Fruit fly (Drosophila melanogaster): Measurements from ENCODE around the gene vri.

vri gene

dm6 chr2L:5288721-5289120 is at the start of gene vri:
Gene vri, plus strand, starts transcription at chr2L:5288944.
- TF ChIP-seq CG9139 (GFP tag; optimal IDR thresholded peaks at IDR 0.05): no peak
- no peak for TF ChIP-seq Eip78C (GFP tag)
- no peak for TF ChIP-seq Sox14 (GFP tag; optimal IDR thresholded peaks at IDR 0.05)
- no peak for TF ChIP-seq CG6792 (GFP tag; optimal IDR thresholded peaks at IDR 0.05)
- TF ChIP-seq Ets96B (tag; optimal IDR thresholded peaks at IDR 0.05): no peak
- no peak for TF ChIP-seq CG10631 (GFP tag; optimal IDR thresholded peaks at IDR 0.05)
- no peak for TF ChIP-seq CG6276 (GFP tag; optimal IDR thresholded peaks at IDR 0.05)
- no peak for TF ChIP-seq fkh (GFP tag; optimal IDR thresholded peaks at IDR 0.05)
- no peak for TF ChIP-seq Hr39 (GFP tag; optimal IDR thresholded peaks at IDR 0.05)
- no peak for TF ChIP-seq CG34406 (GFP tag; optimal IDR thresholded peaks at IDR 0.05)
- no peak for TF ChIP-seq Smox (GFP tag; optimal IDR thresholded peaks at IDR 0.05)
- no peak for TF ChIP-seq CG8632 (GFP tag; optimal IDR thresholded peaks at IDR 0.05)
- no peak for TF ChIP-seq Gug (GFP tag; IDR thresholded peaks at IDR 0.05)
- no peak for TF ChIP-seq CG8119 (GFP tag; IDR thresholded peaks at IDR 0.05)
- no peak for TF ChIP-seq CG3032 (tag; optimal IDR thresholded peaks at IDR 0.05)

dm6 chr2L:5239433-5240278 is 49.1 kb upstream of the vri start:
- TF ChIP-seq fkh (GFP tag; optimal IDR thresholded peaks at IDR 0.05) (peak; percentile 69), CG15336 (GFP tag; IDR thresholded peaks at IDR 0.05) (no peak), Eip78C (GFP tag) (peak; percentile 33), svp (GFP tag) (peak; percentile 1)

DNA sequence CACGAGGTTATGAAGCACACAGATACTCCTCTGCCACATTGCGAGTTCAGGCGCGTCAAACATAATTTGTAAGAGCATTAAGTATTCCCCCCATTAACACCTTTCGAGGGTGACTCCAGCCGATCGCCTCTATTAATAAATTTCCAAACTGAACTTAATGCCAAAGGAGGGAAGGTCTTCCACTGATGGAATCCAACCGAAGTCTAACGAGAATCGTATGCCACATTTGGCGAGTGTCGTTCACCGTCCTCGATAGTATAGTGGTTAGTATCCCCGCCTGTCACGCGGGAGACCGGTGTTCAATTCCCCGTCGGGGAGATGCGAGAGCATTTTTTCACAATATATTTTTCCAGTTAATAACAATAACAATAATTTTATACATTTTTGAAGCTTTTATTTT is 48.2 kb upstream of the vri start:
- no peak for TF ChIP-seq svp (GFP tag)
- no peak for TF ChIP-seq CG6276 (GFP tag; optimal IDR thresholded peaks at IDR 0.05)
- no peak for TF ChIP-seq CG1621 (tag; optimal IDR thresholded peaks at IDR 0.05)
- TF ChIP-seq vri (GFP tag; optimal IDR thresholded peaks at IDR 0.05): no peak
- TF ChIP-seq CG15336 (GFP tag; IDR thresholded peaks at IDR 0.05): no peak

dm6 chr2L:5242194-5242914 is 46.4 kb upstream of the vri start:
- no peak for TF ChIP-seq Eip93F (GFP tag; optimal IDR thresholded peaks at IDR 0.05)
- peak; percentile 9 for TF ChIP-seq Sox14 (GFP tag; optimal IDR thresholded peaks at IDR 0.05)
- TF ChIP-seq vri (GFP tag; optimal IDR thresholded peaks at IDR 0.05): peak; percentile 91
- TF ChIP-seq CG6276 (GFP tag; optimal IDR thresholded peaks at IDR 0.05): peak; percentile 54
- TF ChIP-seq CG1621 (tag; optimal IDR thresholded peaks at IDR 0.05): no peak
- peak; percentile 58; the same call in 2 of the 3 replicates for TF ChIP-seq eg (GFP tag; IDR thresholded peaks at IDR 0.05)
- no peak for TF ChIP-seq CG7368 (GFP tag; optimal IDR thresholded peaks at IDR 0.05)
- peak; percentile 51 for TF ChIP-seq CG15336 (GFP tag; IDR thresholded peaks at IDR 0.05)
- peak; percentile 51 for TF ChIP-seq Eip78C (GFP tag)
- TF ChIP-seq CG6792 (GFP tag; optimal IDR thresholded peaks at IDR 0.05): no peak
- TF ChIP-seq svp (GFP tag): peak; percentile 50
- TF ChIP-seq ss (GFP tag; optimal IDR thresholded peaks at IDR 0.05): no peak
- peak; percentile 34; the same call in 1 of the 3 replicates for TF ChIP-seq CG8119 (GFP tag; IDR thresholded peaks at IDR 0.05)
- no peak for TF ChIP-seq CG10669 (GFP tag; optimal IDR thresholded peaks at IDR 0.05)
- TF ChIP-seq Hr4 (GFP tag; optimal IDR thresholded peaks at IDR 0.05): peak; percentile 61
- peak; percentile 8 for TF ChIP-seq CG4318 (GFP tag; optimal IDR thresholded peaks at IDR 0.05)
- TF ChIP-seq Met (GFP tag; optimal IDR thresholded peaks at IDR 0.05): peak; percentile 21
- TF ChIP-seq pdm3 (GFP tag; optimal IDR thresholded peaks at IDR 0.05): peak; percentile 12
- TF ChIP-seq OdsH (GFP tag; optimal IDR thresholded peaks at IDR 0.05): peak; percentile 5
- TF ChIP-seq CG32006 (GFP tag; optimal IDR thresholded peaks at IDR 0.05): peak; percentile 57

dm6 chr2L:5245363-5245892 is 43.3 kb upstream of the vri start:
- TF ChIP-seq CG32006 (GFP tag; optimal IDR thresholded peaks at IDR 0.05): peak; percentile 22
- TF ChIP-seq CG4318 (GFP tag; optimal IDR thresholded peaks at IDR 0.05): no peak
- no peak for TF ChIP-seq CG8632 (GFP tag; optimal IDR thresholded peaks at IDR 0.05)
- TF ChIP-seq cyc (GFP tag; optimal IDR thresholded peaks at IDR 0.05): peak; percentile 18
- no peak for TF ChIP-seq fkh (GFP tag; optimal IDR thresholded peaks at IDR 0.05)
- peak; percentile 35 for TF ChIP-seq pdm3 (GFP tag; optimal IDR thresholded peaks at IDR 0.05)
- peak; percentile 15 for TF ChIP-seq Hr4 (GFP tag; optimal IDR thresholded peaks at IDR 0.05)
- TF ChIP-seq esn (GFP tag; optimal IDR thresholded peaks at IDR 0.05): peak; percentile 44
- peak; percentile 14 for TF ChIP-seq CG6808 (GFP tag; optimal IDR thresholded peaks at IDR 0.05)
- peak; percentile 15 for TF ChIP-seq acj6 (GFP tag; optimal IDR thresholded peaks at IDR 0.05)
- peak; percentile 43; the same call in 1 of the 3 replicates for TF ChIP-seq eg (GFP tag; IDR thresholded peaks at IDR 0.05)
- TF ChIP-seq dsx (GFP tag; optimal IDR thresholded peaks at IDR 0.05; ENCODE audit: poor library complexity, severe bottlenecking): peak; percentile 33
- no peak for TF ChIP-seq Sox14 (GFP tag; optimal IDR thresholded peaks at IDR 0.05)
- peak; percentile 20 for TF ChIP-seq CG6792 (GFP tag; optimal IDR thresholded peaks at IDR 0.05)
- TF ChIP-seq Eip93F (GFP tag; optimal IDR thresholded peaks at IDR 0.05): no peak
- TF ChIP-seq CG11902 (GFP tag; optimal IDR thresholded peaks at IDR 0.05): no peak
- peak in 1 of 2 experiments; percentile 13 for TF ChIP-seq ss (GFP tag; optimal IDR thresholded peaks at IDR 0.05)
- peak; percentile 75 for TF ChIP-seq Eip78C (GFP tag)
- TF ChIP-seq Ets96B (tag; optimal IDR thresholded peaks at IDR 0.05): peak; percentile 38
- TF ChIP-seq CG6163 (GFP tag; IDR thresholded peaks at IDR 0.05): peak; percentile 64; the same call in 2 of the 3 replicates
